Worm (Caenorhabditis elegans) whole organism, L2 larva: ENCODE results near the gene C01G10.17.

Experiments
- fos-1 ChIP-seq: fragments of 150-350 bp; optimal IDR thresholded peaks from 2 replicates; lab custom pipeline; 2014; ENCODE audit warnings: missing biosample characterization, missing genetic modification characterization
- gmeb-1 ChIP-seq: fragments of 150-350 bp; optimal IDR thresholded peaks from 2 replicates; lab custom pipeline; 2014; ENCODE audit warnings: missing biosample characterization, missing genetic modification characterization
- lsy-2 ChIP-seq, 2 experiments: fragments of 150-350 bp in 1 of 2; sonication (generic microtip) in 1 of 2; optimal IDR thresholded peaks; 2 replicates each; lab custom pipeline; 2014 to 2017; ENCODE audit warnings: missing biosample characterization in 2 of 2, missing genetic modification characterization in 2 of 2
- mbf-1 ChIP-seq: sonication (generic microtip); optimal IDR thresholded peaks from 2 replicates; lab custom pipeline; 2017; ENCODE audit warnings: missing biosample characterization, missing genetic modification characterization

DNA sequence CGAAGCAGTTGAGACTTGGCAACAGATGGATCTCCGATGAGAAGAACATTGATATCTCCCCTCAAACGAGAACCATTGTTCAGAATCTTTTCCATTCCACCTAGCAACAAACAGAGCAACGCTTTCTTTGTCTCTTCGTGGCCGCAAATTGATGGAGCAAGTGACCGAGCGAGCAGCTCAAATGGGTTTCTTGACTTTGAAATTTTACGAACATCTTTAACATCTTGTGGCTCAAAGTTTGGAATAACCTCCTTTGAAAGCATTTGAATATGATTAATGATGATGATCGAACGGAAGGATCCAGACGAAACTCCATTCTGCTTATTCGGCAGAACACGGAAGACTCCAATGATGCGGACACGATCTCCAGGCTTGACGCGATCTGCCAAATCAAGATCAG lies 32.1 kb upstream of the C01G10.17 start:
- TF ChIP-seq lsy-2 (tag; optimal IDR thresholded peaks at IDR 0.05; lab: Kevin White, UChicago) (no peak), fos-1 (no peak), mbf-1 (tag; lab: Kevin White, UChicago) (no peak), gmeb-1 (tag; lab: Kevin White, UChicago) (no peak)
